Worm (Caenorhabditis elegans) whole organism, L3 larva: ENCODE results near the gene srbc-59.

Experiments used
- R02D3.7 ChIP-seq: fragments of 150-350 bp; optimal IDR thresholded peaks from 2 replicates; lab custom pipeline; 2014; ENCODE audit warnings: missing biosample characterization, missing genetic modification characterization
- ZK546.5 ChIP-seq: sonication (generic microtip); optimal IDR thresholded peaks from 2 replicates; lab custom pipeline; 2017; ENCODE audit warnings: missing biosample characterization, missing genetic modification characterization
- ama-1 ChIP-seq: fragments of 150-350 bp; optimal IDR thresholded peaks from 2 replicates; lab custom pipeline; 2018
- ceh-82 ChIP-seq: fragments of 150-350 bp; optimal IDR thresholded peaks from 2 replicates; lab custom pipeline; 2014; ENCODE audit warnings: missing biosample characterization, missing genetic modification characterization
- daf-12 ChIP-seq: fragments of 150-350 bp; optimal IDR thresholded peaks from 2 replicates; lab custom pipeline; 2014; ENCODE audit warnings: missing biosample characterization, missing genetic modification reagents, missing genetic modification characterization
- egl-27 ChIP-seq: sonication (generic microtip); optimal IDR thresholded peaks from 4 replicates; lab custom pipeline; 2017; ENCODE audit warnings: missing biosample characterization, missing genetic modification reagents, missing genetic modification characterization
- elt-1 ChIP-seq: fragments of 150-350 bp; optimal IDR thresholded peaks from 2 replicates; lab custom pipeline; 2014; ENCODE audit warnings: missing biosample characterization, missing genetic modification characterization
- elt-3 ChIP-seq, 3 experiments: fragments of 150-350 bp in 1 of 3; sonication (generic microtip) in 2 of 3; optimal IDR thresholded peaks; 2 replicates in 2 of 3; 4 replicates in 1 of 3; lab custom pipeline; 2014 to 2017; ENCODE audit warnings: missing biosample characterization in 3 of 3, missing genetic modification characterization in 3 of 3
- eor-1 ChIP-seq, 2 experiments: fragments of 150-350 bp; optimal IDR thresholded peaks; 2 replicates each; lab custom pipeline; 2014 to 2018; ENCODE audit warnings: missing biosample characterization in 2 of 2, missing genetic modification characterization in 2 of 2
- fkh-10 ChIP-seq: sonication (generic microtip); optimal IDR thresholded peaks from 2 replicates; lab custom pipeline; 2017; ENCODE audit warnings: missing biosample characterization, missing genetic modification reagents, missing genetic modification characterization
- fkh-2 ChIP-seq: fragments of 150-350 bp; optimal IDR thresholded peaks from 2 replicates; lab custom pipeline; 2014; ENCODE audit warnings: missing biosample characterization, missing genetic modification reagents, missing genetic modification characterization
- hmg-11 ChIP-seq: sonication (generic microtip); optimal IDR thresholded peaks from 2 replicates; lab custom pipeline; 2016; ENCODE audit warnings: missing genetic modification characterization, missing compliant biosample characterization
- lin-15B ChIP-seq: fragments of 150-350 bp; optimal IDR thresholded peaks from 2 replicates; lab custom pipeline; 2014; ENCODE audit warnings: missing biosample characterization, missing genetic modification characterization
- lsy-12 ChIP-seq: sonication (generic microtip); optimal IDR thresholded peaks from 2 replicates; lab custom pipeline; 2016; ENCODE audit warnings: mild to moderate bottlenecking, missing genetic modification characterization, missing compliant biosample characterization
- mdl-1 ChIP-seq: fragments of 150-350 bp; optimal IDR thresholded peaks from 2 replicates; lab custom pipeline; 2014; ENCODE audit warnings: missing biosample characterization, missing genetic modification characterization
- nfya-1 ChIP-seq: sonication (generic microtip); optimal IDR thresholded peaks from 2 replicates; lab custom pipeline; 2017; ENCODE audit warnings: missing genetic modification characterization, mild to moderate bottlenecking, missing compliant biosample characterization, antibody characterized with exemption, moderate library complexity; ENCODE audit not compliant: insufficient read depth
- nhr-12 ChIP-seq: fragments of 150-350 bp; optimal IDR thresholded peaks from 2 replicates; lab custom pipeline; 2014; ENCODE audit warnings: missing biosample characterization, missing genetic modification characterization
- nhr-23 ChIP-seq: fragments of 150-350 bp; optimal IDR thresholded peaks from 2 replicates; lab custom pipeline; 2014; ENCODE audit warnings: missing biosample characterization, missing genetic modification reagents, missing genetic modification characterization
- nhr-237 ChIP-seq: fragments of 150-350 bp; optimal IDR thresholded peaks from 2 replicates; lab custom pipeline; 2014; ENCODE audit warnings: missing biosample characterization, missing genetic modification characterization
- nhr-25 ChIP-seq: sonication (generic microtip); optimal IDR thresholded peaks from 2 replicates; lab custom pipeline; 2017; ENCODE audit warnings: missing biosample characterization, missing genetic modification characterization
- nhr-28 ChIP-seq: fragments of 150-350 bp; optimal IDR thresholded peaks from 2 replicates; lab custom pipeline; 2014; ENCODE audit warnings: missing biosample characterization, missing genetic modification characterization
- nhr-67 ChIP-seq: fragments of 150-350 bp; optimal IDR thresholded peaks from 2 replicates; lab custom pipeline; 2014; ENCODE audit warnings: missing biosample characterization, missing genetic modification characterization
- nhr-76 ChIP-seq: fragments of 150-350 bp; sonication (generic microtip); optimal IDR thresholded peaks from 5 replicates; lab custom pipeline; 2014; ENCODE audit warnings: missing biosample characterization, missing genetic modification characterization
- nhr-77 ChIP-seq: fragments of 150-350 bp; optimal IDR thresholded peaks from 2 replicates; lab custom pipeline; 2014; ENCODE audit warnings: missing biosample characterization, missing genetic modification characterization
- pha-4 ChIP-seq: fragments of 150-350 bp; optimal IDR thresholded peaks from 2 replicates; lab custom pipeline; 2014; ENCODE audit warnings: missing biosample characterization, missing genetic modification reagents, missing genetic modification characterization
- pqm-1 ChIP-seq: fragments of 150-350 bp; optimal IDR thresholded peaks from 2 replicates; lab custom pipeline; 2017; ENCODE audit warnings: missing biosample characterization, missing genetic modification characterization, inconsistent platforms
- skn-1 ChIP-seq: fragments of 150-350 bp; optimal IDR thresholded peaks from 2 replicates; lab custom pipeline; 2014; ENCODE audit warnings: missing biosample characterization, missing genetic modification characterization
- snpc-4 ChIP-seq: fragments of 150-350 bp; optimal IDR thresholded peaks from 2 replicates; lab custom pipeline; 2014; ENCODE audit warnings: missing biosample characterization, missing genetic modification characterization
- unc-39 ChIP-seq: sonication (generic microtip); optimal IDR thresholded peaks from 4 replicates; lab custom pipeline; 2017; ENCODE audit warnings: missing biosample characterization, missing genetic modification characterization
- unc-62 ChIP-seq: fragments of 150-350 bp; sonication (generic microtip); optimal IDR thresholded peaks from 4 replicates; lab custom pipeline; 2014; ENCODE audit warnings: missing biosample characterization, missing genetic modification reagents, missing genetic modification characterization
- ztf-11 ChIP-seq: fragments of 150-350 bp; optimal IDR thresholded peaks from 2 replicates; lab custom pipeline; 2014; ENCODE audit warnings: missing biosample characterization, missing genetic modification characterization
- ztf-4 ChIP-seq: fragments of 150-350 bp; optimal IDR thresholded peaks from 2 replicates; lab custom pipeline; 2014; ENCODE audit warnings: missing biosample characterization, missing genetic modification characterization

srbc-59 gene

DNA sequence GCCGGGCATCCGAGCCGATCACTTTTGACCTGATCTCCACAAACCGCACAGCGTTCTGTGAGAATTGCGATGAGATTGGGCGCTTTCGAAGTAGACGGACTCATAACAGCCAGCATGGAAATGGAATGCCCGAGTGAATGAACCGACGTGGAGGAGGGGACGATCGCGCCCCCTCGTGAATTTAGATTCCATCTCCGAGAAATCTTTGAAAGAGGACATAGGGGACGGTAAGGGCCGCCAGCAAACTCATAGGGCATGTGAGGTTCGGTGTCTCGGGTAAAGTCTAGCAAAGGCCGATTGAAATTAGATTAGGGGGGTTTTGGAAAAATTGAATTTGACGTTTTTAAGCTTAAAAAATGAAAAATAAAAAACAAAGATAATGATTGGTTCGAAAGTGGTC is 26.0 kb downstream of the srbc-59 start, which contains the start of gene nhr-270:
nhr-270 (minus strand) TSS at position 257 of the 400 bp plus-strand sequence.
- TF ChIP-seq unc-39 (no peak), nhr-28 (tag; lab: Kevin White, UChicago) (no peak), nhr-23 (peak; percentile 2), lin-15B (no peak), nhr-25 (tag; lab: Kevin White, UChicago) (peak; percentile 0), elt-3 (tag; optimal IDR thresholded peaks at IDR 0.05; lab: Kevin White, UChicago) (no peak), fkh-10 (GFP tag; lab: Kevin White, UChicago) (no peak), egl-27 (tag; lab: Kevin White, UChicago) (no peak), elt-1 (peak; percentile 7), skn-1 (tag; lab: Kevin White, UChicago) (no peak), ceh-82 (tag; lab: Kevin White, UChicago) (no peak), ztf-11 (tag; lab: Kevin White, UChicago) (no peak), ama-1 (no peak)

DNA sequence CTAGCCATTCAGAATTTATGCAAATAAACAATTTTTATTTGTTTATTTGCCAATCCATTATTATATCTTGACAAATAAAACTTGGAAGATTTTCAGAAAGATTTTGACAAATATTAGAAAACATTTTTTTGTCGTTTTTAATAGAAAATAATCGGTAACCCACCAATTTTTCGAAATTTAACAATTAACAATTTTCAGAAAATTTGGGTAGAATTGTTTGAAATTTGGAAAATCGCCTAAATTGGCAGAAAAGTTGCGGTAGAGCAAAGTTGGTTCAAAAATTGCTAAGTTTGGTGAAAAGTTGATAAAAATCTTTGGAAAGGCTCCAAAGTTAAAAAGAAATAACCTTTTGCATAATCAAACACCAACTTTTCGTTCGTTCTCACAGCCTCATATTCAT is 29.8 kb downstream of the srbc-59 start:
- no peak for TF ChIP-seq elt-3 (tag; optimal IDR thresholded peaks at IDR 0.05; lab: Kevin White, UChicago)
- TF ChIP-seq skn-1 (tag; lab: Kevin White, UChicago) = no peak
- TF ChIP-seq fkh-10 (GFP tag; lab: Kevin White, UChicago) = no peak
- no peak for TF ChIP-seq fkh-2
- no peak for TF ChIP-seq ztf-4
- no peak for TF ChIP-seq nhr-77
- TF ChIP-seq unc-39 = no peak

- TF ChIP-seq pqm-1 (tag; lab: Kevin White, UChicago) = no peak
- TF ChIP-seq lin-15B = no peak
- TF ChIP-seq nhr-23 = no peak
- no peak for TF ChIP-seq nhr-237 (tag; lab: Kevin White, UChicago)
- no peak for TF ChIP-seq mdl-1
- TF ChIP-seq nhr-25 (tag; lab: Kevin White, UChicago) = no peak
- peak; percentile 23 for TF ChIP-seq hmg-11
- no peak for TF ChIP-seq egl-27 (tag; lab: Kevin White, UChicago)
- no peak for TF ChIP-seq R02D3.7 (tag; lab: Kevin White, UChicago)
- peak; percentile 30 for TF ChIP-seq fkh-10 (GFP tag; lab: Kevin White, UChicago)
- TF ChIP-seq nfya-1 = peak; percentile 39
- no peak for TF ChIP-seq ama-1
- TF ChIP-seq nhr-12 (tag; lab: Kevin White, UChicago) = no peak
- no peak for TF ChIP-seq nhr-77
Measured at ce11 chrV:810281-810862, 31.9 kb downstream of the srbc-59 start, which contains the start of gene R13D11.4. TSS of gene R13D11.4 (plus strand) at chrV:810812.

ce11 chrV:813101-813500 is 34.7 kb downstream of the srbc-59 start, which contains the start of gene R13D11.10:
TSS of gene R13D11.10 (minus strand) at chrV:813201.
- TF ChIP-seq daf-12 (no peak), snpc-4 (tag; lab: Kevin White, UChicago) (no peak), nhr-67 (tag; lab: Kevin White, UChicago) (no peak), nhr-12 (tag; lab: Kevin White, UChicago) (no peak), nhr-76 (tag; lab: Kevin White, UChicago) (no peak), pha-4 (tag; lab: Kevin White, UChicago) (no peak), lsy-12 (tag; lab: Kevin White, UChicago) (no peak), elt-1 (no peak)

- TF ChIP-seq nhr-28 (tag; lab: Kevin White, UChicago) (no peak), pha-4 (tag; lab: Kevin White, UChicago) (no peak), eor-1 (tag; optimal IDR thresholded peaks at IDR 0.05; lab: Kevin White, UChicago) (no peak), egl-27 (tag; lab: Kevin White, UChicago) (no peak), nhr-12 (tag; lab: Kevin White, UChicago) (no peak), lsy-12 (tag; lab: Kevin White, UChicago) (no peak), unc-62 (GFP tag; lab: Kevin White, UChicago) (no peak), nfya-1 (no peak), lin-15B (no peak), ztf-11 (tag; lab: Kevin White, UChicago) (no peak), ZK546.5 (tag; lab: Kevin White, UChicago) (no peak), nhr-76 (tag; lab: Kevin White, UChicago) (no peak), hmg-11 (no peak)
Measured at ce11 chrV:814716-815115, 36.3 kb downstream of the srbc-59 start, which contains the start of gene R13D11.3. TSS of gene R13D11.3 (plus strand) at chrV:815016.
